Worm (Caenorhabditis elegans): ENCODE measurements around the gene C15C8.8.

DNA sequence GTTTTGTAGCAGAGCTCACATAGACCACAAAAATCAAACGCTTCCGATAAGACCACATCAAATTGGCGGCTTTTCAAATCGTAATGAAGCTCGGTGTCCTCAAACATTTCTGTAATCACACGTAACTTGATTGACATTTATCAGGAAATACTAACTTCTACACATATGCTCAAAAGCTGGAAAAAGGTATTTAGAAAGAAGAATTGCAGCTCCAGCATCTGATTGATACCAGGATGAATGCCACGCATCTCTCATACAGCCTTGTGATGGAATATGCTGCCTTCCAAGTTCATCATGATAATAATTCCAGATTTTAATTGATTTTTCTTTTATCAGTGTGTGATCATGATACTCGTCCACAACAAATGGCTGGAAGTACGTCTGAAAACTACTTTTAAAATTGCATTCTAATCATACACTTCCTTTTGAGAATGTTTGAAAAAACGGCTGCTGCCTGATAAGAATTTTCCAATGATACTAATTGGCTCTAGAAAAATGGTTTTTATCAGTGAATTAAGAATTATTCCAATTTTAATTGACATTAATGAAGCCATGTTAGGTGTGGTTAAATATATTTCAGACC lies 44.7 kb upstream of the C15C8.8 start:
- TF ChIP-seq F37D6.2 (tag; optimal IDR thresholded peaks at IDR 0.05) (no peak), egl-27 (tag; optimal IDR thresholded peaks at IDR 0.05) (no peak), php-3 (GFP tag; IDR thresholded peaks at IDR 0.05) (no peak), lin-39 (tag; optimal IDR thresholded peaks at IDR 0.05) (no peak), mes-2 (tag; optimal IDR thresholded peaks at IDR 0.05; ENCODE audit: poor library complexity, severe bottlenecking) (no peak), ztf-11 (tag; optimal IDR thresholded peaks at IDR 0.05) (no peak), hlh-11 (tag; optimal IDR thresholded peaks at IDR 0.05) (no peak)

Data from whole organism, L4 larva.